Fruit fly (Drosophila melanogaster) whole organism, pupa: Measurements from ENCODE around the gene Dpm2.

Experiments used
- CG10348 ChIP-seq: fragments of 200-800 bp; sonication (Bioruptor generic); IDR thresholded peaks from 2 replicates; pipeline ENCODE4 v1.3.6; 2022; ENCODE audit warnings: missing biosample characterization, missing genetic modification characterization
- Ets98B ChIP-seq: fragments of 200-800 bp; sonication (Bioruptor generic); IDR thresholded peaks from 2 replicates; pipeline ENCODE4 v1.3.6; 2022; ENCODE audit warnings: missing biosample characterization, missing genetic modification characterization

dm6 chr3L:3315288-3315687, 4.1 kb upstream of the Dpm2 start, which contains the start of gene Drsl4:
- TF ChIP-seq CG10348 (no peak), Ets98B (no peak)
